Worm (Caenorhabditis elegans) whole organism, L4/young adult: ENCODE measurements around the gene srh-97.

Experiments used
- W03F9.2 ChIP-seq: fragments of 150-350 bp; optimal IDR thresholded peaks from 2 replicates; lab custom pipeline; 2014; ENCODE audit warnings: missing biosample characterization, missing genetic modification characterization
- dao-5 ChIP-seq: sonication (generic microtip); optimal IDR thresholded peaks from 2 replicates; lab custom pipeline; 2016; ENCODE audit warnings: missing genotype, missing genetic modification characterization, moderate library complexity, missing compliant biosample characterization
- him-1 ChIP-seq: sonication (generic microtip); optimal IDR thresholded peaks from 2 replicates; lab custom pipeline; 2016; ENCODE audit warnings: missing genotype, missing genetic modification reagents, missing genetic modification characterization, missing compliant biosample characterization

The srh-97 gene

ce11 chrV:17016787-17017186, at the start of gene srh-97:
srh-97 (plus strand) TSS chrV:17017087.
- no peak for TF ChIP-seq dao-5 (tag; lab: Kevin White, UChicago)
- TF ChIP-seq him-1 (tag; lab: Kevin White, UChicago): no peak
- TF ChIP-seq W03F9.2: no peak

ce11 chrV:16972134-16972533, 44.8 kb upstream of the srh-97 start, which contains the start of gene srh-119:
srh-119 (plus strand) TSS chrV:16972434.
- no peak for TF ChIP-seq W03F9.2
- TF ChIP-seq him-1 (tag; lab: Kevin White, UChicago): no peak
- no peak for TF ChIP-seq dao-5 (tag; lab: Kevin White, UChicago)

ce11 chrV:16973338-16973737, 43.5 kb upstream of the srh-97 start:
- TF ChIP-seq W03F9.2 (no peak), dao-5 (tag; lab: Kevin White, UChicago) (no peak), him-1 (tag; lab: Kevin White, UChicago) (no peak)

ce11 chrV:16974919-16975318, 42.0 kb upstream of the srh-97 start, which contains the start of gene srx-54:
srx-54 (plus strand) TSS chrV:16975219.
- TF ChIP-seq W03F9.2: no peak
- no peak for TF ChIP-seq him-1 (tag; lab: Kevin White, UChicago)
- TF ChIP-seq dao-5 (tag; lab: Kevin White, UChicago): no peak

ce11 chrV:16980368-16980767, 36.5 kb upstream of the srh-97 start, which contains the start of gene srz-54:
srz-54 (plus strand) TSS chrV:16980668.
- no peak for TF ChIP-seq him-1 (tag; lab: Kevin White, UChicago)
- TF ChIP-seq W03F9.2: no peak
- TF ChIP-seq dao-5 (tag; lab: Kevin White, UChicago): no peak

- TF ChIP-seq W03F9.2 (no peak), him-1 (tag; lab: Kevin White, UChicago) (no peak), dao-5 (tag; lab: Kevin White, UChicago) (no peak)
Observed at ce11 chrV:16987035-16987434, 29.9 kb upstream of the srh-97 start, which contains the start of gene Y102A5C.40. Y102A5C.40 (minus strand) TSS chrV:16987135.

ce11 chrV:16987783-16988182, 29.1 kb upstream of the srh-97 start:
- TF ChIP-seq dao-5 (tag; lab: Kevin White, UChicago): no peak
- no peak for TF ChIP-seq him-1 (tag; lab: Kevin White, UChicago)
- no peak for TF ChIP-seq W03F9.2

- TF ChIP-seq dao-5 (tag; lab: Kevin White, UChicago) (no peak), W03F9.2 (no peak), him-1 (tag; lab: Kevin White, UChicago) (no peak)
Observed at ce11 chrV:16988614-16989013, 28.3 kb upstream of the srh-97 start, which contains the start of gene Y102A5C.27. Y102A5C.27 (minus strand) TSS chrV:16988714.

ce11 chrV:16991734-16992133, 25.2 kb upstream of the srh-97 start, which contains the start of gene srz-95:
srz-95 (plus strand) TSS chrV:16992034.
- TF ChIP-seq him-1 (tag; lab: Kevin White, UChicago) (no peak), dao-5 (tag; lab: Kevin White, UChicago) (no peak), W03F9.2 (no peak)

ce11 chrV:16992383-16992782, 24.5 kb upstream of the srh-97 start:
- TF ChIP-seq W03F9.2 (no peak), dao-5 (tag; lab: Kevin White, UChicago) (no peak), him-1 (tag; lab: Kevin White, UChicago) (no peak)

ce11 chrV:17000204-17000603, 16.7 kb upstream of the srh-97 start, which contains the start of gene str-217:
str-217 (minus strand) TSS chrV:17000304.
- no peak for TF ChIP-seq him-1 (tag; lab: Kevin White, UChicago)

- TF ChIP-seq W03F9.2: no peak
- TF ChIP-seq him-1 (tag; lab: Kevin White, UChicago): no peak
- TF ChIP-seq dao-5 (tag; lab: Kevin White, UChicago): no peak
Observed at ce11 chrV:17000635-17001034, 16.3 kb upstream of the srh-97 start.

- no peak for TF ChIP-seq him-1 (tag; lab: Kevin White, UChicago)
- TF ChIP-seq dao-5 (tag; lab: Kevin White, UChicago): no peak
Observed at ce11 chrV:17001167-17001566, 15.7 kb upstream of the srh-97 start, which contains the start of gene sri-9. sri-9 (plus strand) TSS chrV:17001467.

- TF ChIP-seq him-1 (tag; lab: Kevin White, UChicago): no peak
- TF ChIP-seq W03F9.2: no peak
- TF ChIP-seq dao-5 (tag; lab: Kevin White, UChicago): no peak
Observed at ce11 chrV:17005189-17005588, 11.7 kb upstream of the srh-97 start, which contains the start of gene srh-131. srh-131 (plus strand) TSS chrV:17005489.

- no peak for TF ChIP-seq him-1 (tag; lab: Kevin White, UChicago)
- TF ChIP-seq dao-5 (tag; lab: Kevin White, UChicago): no peak
- no peak for TF ChIP-seq W03F9.2
Observed at ce11 chrV:17008302-17008701, 8.6 kb upstream of the srh-97 start, which contains the start of gene sri-69. sri-69 (minus strand) TSS chrV:17008402.
